Worm (Caenorhabditis elegans): ENCODE results near the gene Y69A2AR.24.

The Y69A2AR.24 gene

ce11 chrIV:2563969-2564368 lies at the start of gene Y69A2AR.24:
TSS of gene Y69A2AR.24 (minus strand) at chrIV:2564069.
- no peak for TF ChIP-seq him-1 (tag; optimal IDR thresholded peaks at IDR 0.05)
- no peak for TF ChIP-seq W03F9.2 (tag; optimal IDR thresholded peaks at IDR 0.05)
- TF ChIP-seq dao-5 (tag; optimal IDR thresholded peaks at IDR 0.05): no peak

- TF ChIP-seq dao-5 (tag; optimal IDR thresholded peaks at IDR 0.05) (no peak), W03F9.2 (tag; optimal IDR thresholded peaks at IDR 0.05) (no peak), him-1 (tag; optimal IDR thresholded peaks at IDR 0.05) (no peak)
Measured at ce11 chrIV:2613011-2613503, 49.2 kb upstream of the Y69A2AR.24 start, which contains the start of gene Y69A2AR.28. TSS of gene Y69A2AR.28 (minus strand) at chrIV:2613061.

ce11 chrIV:2610974-2611373 lies 47.1 kb upstream of the Y69A2AR.24 start:
- no peak for TF ChIP-seq dao-5 (tag; optimal IDR thresholded peaks at IDR 0.05)
- TF ChIP-seq W03F9.2 (tag; optimal IDR thresholded peaks at IDR 0.05): no peak
- no peak for TF ChIP-seq him-1 (tag; optimal IDR thresholded peaks at IDR 0.05)

ce11 chrIV:2610409-2610808 lies 46.5 kb upstream of the Y69A2AR.24 start, which contains the start of gene Y69A2AR.32:
TSS of gene Y69A2AR.32 (plus strand) at chrIV:2610436.
- no peak for TF ChIP-seq dao-5 (tag; optimal IDR thresholded peaks at IDR 0.05)
- no peak for TF ChIP-seq him-1 (tag; optimal IDR thresholded peaks at IDR 0.05)
- no peak for TF ChIP-seq W03F9.2 (tag; optimal IDR thresholded peaks at IDR 0.05)

- peak; percentile 10 for TF ChIP-seq W03F9.2 (tag; optimal IDR thresholded peaks at IDR 0.05)
- no peak for TF ChIP-seq dao-5 (tag; optimal IDR thresholded peaks at IDR 0.05)
Measured at ce11 chrIV:2607513-2608101, 43.7 kb upstream of the Y69A2AR.24 start, which contains the start of gene vamp-7. TSS of gene vamp-7 (plus strand) at chrIV:2608051.

ce11 chrIV:2606572-2606971 lies 42.7 kb upstream of the Y69A2AR.24 start:
- TF ChIP-seq W03F9.2 (tag; optimal IDR thresholded peaks at IDR 0.05) (no peak), dao-5 (tag; optimal IDR thresholded peaks at IDR 0.05) (no peak)

- no peak for TF ChIP-seq dao-5 (tag; optimal IDR thresholded peaks at IDR 0.05)
- no peak for TF ChIP-seq him-1 (tag; optimal IDR thresholded peaks at IDR 0.05)
- no peak for TF ChIP-seq W03F9.2 (tag; optimal IDR thresholded peaks at IDR 0.05)
Measured at ce11 chrIV:2603556-2604021, 39.7 kb upstream of the Y69A2AR.24 start.

ce11 chrIV:2602862-2603189 lies 39.0 kb upstream of the Y69A2AR.24 start:
- TF ChIP-seq dao-5 (tag; optimal IDR thresholded peaks at IDR 0.05) (no peak), him-1 (tag; optimal IDR thresholded peaks at IDR 0.05) (no peak), W03F9.2 (tag; optimal IDR thresholded peaks at IDR 0.05) (no peak)

ce11 chrIV:2601988-2602861 lies 38.4 kb upstream of the Y69A2AR.24 start:
- TF ChIP-seq dao-5 (tag; optimal IDR thresholded peaks at IDR 0.05) (peak; percentile 53), W03F9.2 (tag; optimal IDR thresholded peaks at IDR 0.05) (peak; percentile 91), him-1 (tag; optimal IDR thresholded peaks at IDR 0.05) (peak; percentile 11)

- TF ChIP-seq W03F9.2 (tag; optimal IDR thresholded peaks at IDR 0.05) (no peak), dao-5 (tag; optimal IDR thresholded peaks at IDR 0.05) (no peak), him-1 (tag; optimal IDR thresholded peaks at IDR 0.05) (no peak)
Measured at ce11 chrIV:2600841-2601240, 37.0 kb upstream of the Y69A2AR.24 start, which contains the start of gene epg-9. TSS of gene epg-9 (plus strand) at chrIV:2601141.

- TF ChIP-seq dao-5 (tag; optimal IDR thresholded peaks at IDR 0.05) (no peak), W03F9.2 (tag; optimal IDR thresholded peaks at IDR 0.05) (peak; percentile 50), him-1 (tag; optimal IDR thresholded peaks at IDR 0.05) (peak; percentile 37)
Measured at ce11 chrIV:2599634-2600033, 35.8 kb upstream of the Y69A2AR.24 start.

- TF ChIP-seq dao-5 (tag; optimal IDR thresholded peaks at IDR 0.05) (no peak), him-1 (tag; optimal IDR thresholded peaks at IDR 0.05) (no peak), W03F9.2 (tag; optimal IDR thresholded peaks at IDR 0.05) (no peak)
Measured at ce11 chrIV:2597417-2597816, 33.5 kb upstream of the Y69A2AR.24 start, which contains the start of gene Y69A2AR.47. TSS of gene Y69A2AR.47 (plus strand) at chrIV:2597717.

- no peak for TF ChIP-seq W03F9.2 (tag; optimal IDR thresholded peaks at IDR 0.05)
Measured at ce11 chrIV:2581483-2581882, 17.6 kb upstream of the Y69A2AR.24 start, which contains the start of gene nhr-242. TSS of gene nhr-242 (minus strand) at chrIV:2581583.

- TF ChIP-seq him-1 (tag; optimal IDR thresholded peaks at IDR 0.05) (no peak), dao-5 (tag; optimal IDR thresholded peaks at IDR 0.05) (no peak), W03F9.2 (tag; optimal IDR thresholded peaks at IDR 0.05) (no peak)
Measured at ce11 chrIV:2573122-2573521, 9.3 kb upstream of the Y69A2AR.24 start.
